Fruit fly (Drosophila melanogaster): ENCODE results near the gene yata.

The yata gene

DNA sequence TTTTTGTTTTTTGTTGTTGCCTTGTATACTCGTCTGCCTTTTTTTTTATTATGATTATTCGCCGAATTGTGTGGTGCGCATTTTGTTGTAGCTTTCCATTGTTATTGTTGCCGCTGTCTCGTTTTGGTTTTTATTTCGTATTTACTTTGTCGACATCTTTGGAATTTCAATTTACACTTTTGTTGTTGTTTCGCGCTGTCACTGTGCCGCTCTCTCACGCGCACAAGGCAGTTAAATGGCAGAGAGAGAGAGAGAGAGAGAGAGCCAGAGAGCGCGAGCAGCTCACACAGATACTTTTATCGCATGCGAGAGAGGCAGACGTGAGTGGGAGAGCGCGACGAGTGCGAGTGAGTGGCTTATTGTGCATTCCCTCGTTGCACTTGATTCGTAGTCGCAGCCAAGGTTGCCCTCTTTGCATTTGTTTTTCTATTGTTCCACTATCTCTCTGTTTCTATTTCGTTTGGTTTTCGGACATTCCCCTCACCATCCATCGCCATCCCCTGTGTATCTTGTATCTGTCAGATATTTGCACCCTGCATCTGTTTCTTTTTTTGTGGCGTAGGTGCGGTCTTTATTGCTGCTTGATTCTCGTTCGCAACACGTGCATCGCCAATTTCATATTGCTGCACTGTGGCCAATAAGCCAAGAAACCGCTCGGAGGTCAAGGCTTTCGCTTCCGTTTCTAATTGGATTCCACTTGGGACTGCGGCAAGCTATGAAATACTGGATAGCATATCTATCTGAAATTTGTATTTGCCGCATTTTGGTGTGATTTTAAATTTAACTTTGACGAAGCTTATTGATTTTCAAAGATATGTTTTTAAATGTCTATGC lies 25.6 kb downstream of the yata start (continued):
- peak; percentile 19 for TF ChIP-seq CG1832 (GFP tag; optimal IDR thresholded peaks at IDR 0.05)
- no peak for TF ChIP-seq jumu (GFP tag; optimal IDR thresholded peaks at IDR 0.05)
- no peak for TF ChIP-seq Oaz (GFP tag; IDR thresholded peaks at IDR 0.05)
- TF ChIP-seq H15 (GFP tag; IDR thresholded peaks at IDR 0.05), result no peak
- TF ChIP-seq CG16813 (GFP tag; IDR thresholded peaks at IDR 0.05; ENCODE audit: partially characterized antibody), result no peak
- TF ChIP-seq ci (GFP tag; IDR thresholded peaks at IDR 0.05), result peak; percentile 57; the same call in 1 of the 3 replicates
- peak; percentile 70; the same call in 1 of the 2 replicates for TF ChIP-seq crol (GFP tag; IDR thresholded peaks at IDR 0.05)
- TF ChIP-seq Bdp1 (GFP tag; optimal IDR thresholded peaks at IDR 0.05), result no peak
- no peak for TF ChIP-seq oc (tag; optimal IDR thresholded peaks at IDR 0.05)
- peak; percentile 47 for TF ChIP-seq mirr (GFP tag; optimal IDR thresholded peaks at IDR 0.05)
- TF ChIP-seq sens-2 (GFP tag; IDR thresholded peaks at IDR 0.05), result no peak
- TF ChIP-seq CG7839 (tag; optimal IDR thresholded peaks at IDR 0.05), result no peak
- TF ChIP-seq chif (GFP tag; optimal IDR thresholded peaks at IDR 0.05), result no peak
- TF ChIP-seq cg (GFP tag; optimal IDR thresholded peaks at IDR 0.05), result peak; percentile 82
- TF ChIP-seq scrt (GFP tag; optimal IDR thresholded peaks at IDR 0.05), result no peak
- no peak for TF ChIP-seq Awh (GFP tag; IDR thresholded peaks at IDR 0.05)
- no peak for TF ChIP-seq fd102C (GFP tag; optimal IDR thresholded peaks at IDR 0.05)
- TF ChIP-seq eve (GFP tag; optimal IDR thresholded peaks at IDR 0.05), result no peak
- no peak for TF ChIP-seq CG6654 (GFP tag; optimal IDR thresholded peaks at IDR 0.05)
- TF ChIP-seq CG9932 (GFP tag; IDR thresholded peaks at IDR 0.05), result no peak
- peak; percentile 59 for TF ChIP-seq wek (GFP tag; optimal IDR thresholded peaks at IDR 0.05)
- no peak for TF ChIP-seq Atf3 (GFP tag; optimal IDR thresholded peaks at IDR 0.05)
- TF ChIP-seq CG3163 (GFP tag; optimal IDR thresholded peaks at IDR 0.05), result no peak
- no peak for TF ChIP-seq gcm2 (GFP tag; optimal IDR thresholded peaks at IDR 0.05)
- no peak for TF ChIP-seq CG15073 (GFP tag; optimal IDR thresholded peaks at IDR 0.05)
- no peak for TF ChIP-seq maf-S (GFP tag; optimal IDR thresholded peaks at IDR 0.05)
- TF ChIP-seq Ssrp (tag; optimal IDR thresholded peaks at IDR 0.05), result no peak
- TF ChIP-seq Aef1 (GFP tag; IDR thresholded peaks at IDR 0.05), result no peak
- no peak for TF ChIP-seq NK7.1 (GFP tag; optimal IDR thresholded peaks at IDR 0.05)
- TF ChIP-seq E2f2 (GFP tag; IDR thresholded peaks at IDR 0.05), result 0 out of 2 replicates have a peak, but pooled peaks have one; percentile 17
- TF ChIP-seq CG34422 (GFP tag; IDR thresholded peaks at IDR 0.05), result no peak
- TF ChIP-seq D19B (GFP tag; optimal IDR thresholded peaks at IDR 0.05), result no peak
- no peak for TF ChIP-seq CG12769 (tag; optimal IDR thresholded peaks at IDR 0.05)
- no peak for TF ChIP-seq CG14860 (GFP tag; IDR thresholded peaks at IDR 0.05; ENCODE audit: partially characterized antibody)
- no peak for TF ChIP-seq CG18599 (GFP tag; optimal IDR thresholded peaks at IDR 0.05)
- peak; percentile 22 for TF ChIP-seq CG4707 (GFP tag; optimal IDR thresholded peaks at IDR 0.05)
- TF ChIP-seq hbn (GFP tag; IDR thresholded peaks at IDR 0.05; ENCODE audit: partially characterized antibody), result no peak
- no peak for TF ChIP-seq ssp (GFP tag; IDR thresholded peaks at IDR 0.05)
- TF ChIP-seq sob (GFP tag; IDR thresholded peaks at IDR 0.05), result no peak
- TF ChIP-seq Sry-δ (GFP tag; optimal IDR thresholded peaks at IDR 0.05), result no peak
- no peak for TF ChIP-seq CG8765 (GFP tag; IDR thresholded peaks at IDR 0.05)
- TF ChIP-seq bowl (GFP tag; IDR thresholded peaks at IDR 0.05), result no peak
- no peak for TF ChIP-seq CG33213 (GFP tag; optimal IDR thresholded peaks at IDR 0.05)
- TF ChIP-seq pita (GFP tag; optimal IDR thresholded peaks at IDR 0.05), result no peak
- TF ChIP-seq D19A (tag; optimal IDR thresholded peaks at IDR 0.05), result no peak
- TF ChIP-seq fru (optimal IDR thresholded peaks at IDR 0.05), result no peak
- no peak for TF ChIP-seq B-H1 (GFP tag; IDR thresholded peaks at IDR 0.05)
- peak; percentile 23 for TF ChIP-seq B-H2 (GFP tag; optimal IDR thresholded peaks at IDR 0.05)
- no peak for TF ChIP-seq Dp (GFP tag; optimal IDR thresholded peaks at IDR 0.05)
- peak; percentile 29; the same call in 1 of the 2 replicates for TF ChIP-seq CG14014 (GFP tag; IDR thresholded peaks at IDR 0.05)

Data from whole organism, embryonic.